Fruit fly (Drosophila melanogaster) whole organism, embryonic: Measurements from ENCODE around the gene cni.
A peak's percentile ranks its signal among the peaks of the same experiment; 100 is the strongest.

Experiments used
- Bdp1 ChIP-seq: fragments of 200-800 bp; sonication (Bioruptor generic); optimal IDR thresholded peaks from 3 replicates; lab custom pipeline; 2016; ENCODE audit warnings: missing biosample characterization, missing genetic modification characterization
- CG10147 ChIP-seq: fragments of 200-800 bp; sonication (Bioruptor generic); optimal IDR thresholded peaks from 2 replicates; lab custom pipeline; 2019; ENCODE audit warnings: missing biosample characterization, mild to moderate bottlenecking, missing genetic modification characterization, moderate library complexity
- CG13775 ChIP-seq: fragments of 200-800 bp; sonication (Bioruptor generic); optimal IDR thresholded peaks from 3 replicates; lab custom pipeline; 2017; ENCODE audit warnings: missing biosample characterization, mild to moderate bottlenecking, missing genetic modification characterization
- CG15514 ChIP-seq: fragments of 200-800 bp; sonication (Bioruptor generic); optimal IDR thresholded peaks from 3 replicates; lab custom pipeline; 2017; ENCODE audit warnings: missing biosample characterization, missing genetic modification characterization, mild to moderate bottlenecking, moderate library complexity, missing genetic modification reagents
- CG17912 ChIP-seq: fragments of 200-800 bp; sonication (Bioruptor generic); optimal IDR thresholded peaks from 2 replicates; lab custom pipeline; 2018; ENCODE audit warnings: missing biosample characterization, mild to moderate bottlenecking, missing genetic modification characterization
- CG18011 ChIP-seq: fragments of 200-800 bp; sonication (Bioruptor generic); optimal IDR thresholded peaks from 2 replicates; lab custom pipeline; 2017; ENCODE audit warnings: missing biosample characterization, missing genetic modification characterization, mild to moderate bottlenecking, moderate library complexity, missing genotype
- CG18476 ChIP-seq: fragments of 200-800 bp; sonication (Bioruptor generic); optimal IDR thresholded peaks from 2 replicates; lab custom pipeline; 2016; ENCODE audit warnings: missing biosample characterization, mild to moderate bottlenecking, missing genetic modification characterization
- CG18599 ChIP-seq: fragments of 200-800 bp; sonication (Bioruptor generic); optimal IDR thresholded peaks from 3 replicates; lab custom pipeline; 2017; ENCODE audit warnings: missing biosample characterization, missing genetic modification characterization, mild to moderate bottlenecking, moderate library complexity, missing genetic modification reagents
- CG18619 ChIP-seq: fragments of 200-800 bp; sonication (Bioruptor generic); optimal IDR thresholded peaks from 3 replicates; lab custom pipeline; 2017; ENCODE audit warnings: missing biosample characterization, mild to moderate bottlenecking, missing genetic modification characterization
- CG2116 ChIP-seq: fragments of 200-800 bp; sonication (Bioruptor generic); optimal IDR thresholded peaks from 3 replicates; lab custom pipeline; 2018; ENCODE audit warnings: missing biosample characterization, mild to moderate bottlenecking, missing genetic modification characterization
- CG3407 ChIP-seq: fragments of 200-800 bp; sonication (Bioruptor generic); optimal IDR thresholded peaks from 2 replicates; lab custom pipeline; 2018; ENCODE audit warnings: missing biosample characterization, mild to moderate bottlenecking, missing genetic modification characterization
- CG4424 ChIP-seq: fragments of 200-800 bp; sonication (Bioruptor generic); optimal IDR thresholded peaks from 3 replicates; lab custom pipeline; 2016; ENCODE audit warnings: missing biosample characterization, missing genetic modification characterization
- CG4854 ChIP-seq: fragments of 200-800 bp; sonication (Bioruptor generic); optimal IDR thresholded peaks from 2 replicates; lab custom pipeline; 2016; ENCODE audit warnings: missing biosample characterization, missing genetic modification characterization, inconsistent platforms
- CG6854 ChIP-seq: fragments of 200-800 bp; sonication (Bioruptor generic); optimal IDR thresholded peaks from 3 replicates; lab custom pipeline; 2017; ENCODE audit warnings: missing biosample characterization, mild to moderate bottlenecking, missing genetic modification characterization
- CG8924 ChIP-seq: fragments of 200-800 bp; optimal IDR thresholded peaks from 3 replicates; lab custom pipeline; 2019; ENCODE audit warnings: missing biosample characterization, mild to moderate bottlenecking, missing genetic modification characterization, moderate library complexity
- CG9437 ChIP-seq: fragments of 200-800 bp; sonication (Bioruptor generic); optimal IDR thresholded peaks from 2 replicates; lab custom pipeline; 2018; ENCODE audit warnings: missing biosample characterization, mild to moderate bottlenecking, missing genetic modification characterization
- CTCF ChIP-seq: fragments of 200-800 bp; sonication (Bioruptor generic); optimal IDR thresholded peaks from 2 replicates; lab custom pipeline; 2017; ENCODE audit warnings: missing biosample characterization, mild to moderate bottlenecking, missing genetic modification characterization, moderate library complexity
- D19B ChIP-seq: fragments of 200-800 bp; sonication (Bioruptor generic); optimal IDR thresholded peaks from 2 replicates; lab custom pipeline; 2017; ENCODE audit warnings: missing biosample characterization, mild to moderate bottlenecking, missing genetic modification characterization
- Fer1 ChIP-seq: fragments of 200-800 bp; sonication (Bioruptor generic); optimal IDR thresholded peaks from 2 replicates; lab custom pipeline; 2017; ENCODE audit warnings: missing biosample characterization, mild to moderate bottlenecking, missing genetic modification characterization
- Gug ChIP-seq: fragments of 200-800 bp; sonication (Bioruptor generic); IDR thresholded peaks from 4 replicates; pipeline ENCODE4 v1.3.6; 2022; ENCODE audit warnings: missing biosample characterization, missing genetic modification characterization
- HHEX ChIP-seq: fragments of 200-800 bp; sonication (Bioruptor generic); optimal IDR thresholded peaks from 3 replicates; lab custom pipeline; 2017; ENCODE audit warnings: missing biosample characterization, mild to moderate bottlenecking, missing genetic modification characterization, missing genetic modification reagents
- HmgZ ChIP-seq: fragments of 200-800 bp; sonication (Bioruptor generic); optimal IDR thresholded peaks from 2 replicates; lab custom pipeline; 2018; ENCODE audit warnings: missing biosample characterization, mild to moderate bottlenecking, missing genetic modification characterization
- Jarid2 ChIP-seq: fragments of 200-800 bp; sonication (Bioruptor generic); optimal IDR thresholded peaks from 3 replicates; lab custom pipeline; 2017; ENCODE audit warnings: mild to moderate bottlenecking, missing biosample characterization, missing genetic modification reagents, missing genetic modification characterization
- Myb ChIP-seq: fragments of 200-800 bp; sonication (Bioruptor generic); optimal IDR thresholded peaks from 2 replicates; lab custom pipeline; 2016; ENCODE audit warnings: missing biosample characterization, missing genetic modification characterization
- Neu2 ChIP-seq: fragments of 200-800 bp; sonication (Bioruptor generic); optimal IDR thresholded peaks from 3 replicates; lab custom pipeline; 2016; ENCODE audit warnings: missing biosample characterization, missing genetic modification characterization, borderline replicate concordance
- Nf-YA ChIP-seq: fragments of 200-800 bp; sonication (Bioruptor generic); IDR thresholded peaks from 2 replicates; pipeline ENCODE4 v1.3.6; 2022; ENCODE audit warnings: missing biosample characterization, missing genetic modification characterization
- Nf-YC ChIP-seq: fragments of 200-800 bp; optimal IDR thresholded peaks from 3 replicates; lab custom pipeline; 2019; ENCODE audit warnings: missing biosample characterization, mild to moderate bottlenecking, missing genetic modification characterization, moderate library complexity
- Sox100B ChIP-seq: fragments of 200-800 bp; sonication (Bioruptor generic); optimal IDR thresholded peaks from 3 replicates; lab custom pipeline; 2018; ENCODE audit warnings: missing biosample characterization, mild to moderate bottlenecking, missing genetic modification characterization
- Spps ChIP-seq: fragments of 200-800 bp; sonication (Bioruptor generic); optimal IDR thresholded peaks from 2 replicates; lab custom pipeline; 2018; ENCODE audit warnings: missing biosample characterization, mild to moderate bottlenecking, missing genetic modification characterization
- Sry-δ ChIP-seq: fragments of 200-800 bp; sonication (Bioruptor generic); optimal IDR thresholded peaks from 2 replicates; lab custom pipeline; 2016; ENCODE audit warnings: missing biosample characterization, missing genetic modification characterization
- bsh ChIP-seq, 2 experiments: fragments of 200-800 bp; sonication (Bioruptor generic); optimal IDR thresholded peaks; 2 replicates each; lab custom pipeline; 2017 to 2018; ENCODE audit warnings: mild to moderate bottlenecking in 2 of 2, missing biosample characterization in 2 of 2, missing genetic modification characterization in 2 of 2, moderate library complexity in 1 of 2
- dati ChIP-seq: fragments of 200-800 bp; sonication (Bioruptor generic); IDR thresholded peaks from 2 replicates; pipeline ENCODE4 v1.3.6; 2022; ENCODE audit warnings: missing biosample characterization, missing genetic modification characterization
- disco-r ChIP-seq: fragments of 200-800 bp; sonication (Bioruptor generic); optimal IDR thresholded peaks from 2 replicates; lab custom pipeline; 2016; ENCODE audit warnings: missing biosample characterization, missing genetic modification characterization
- dmrt99B ChIP-seq: fragments of 200-800 bp; sonication (Bioruptor generic); optimal IDR thresholded peaks from 2 replicates; lab custom pipeline; 2018; ENCODE audit warnings: missing biosample characterization, mild to moderate bottlenecking, missing genetic modification characterization, moderate library complexity
- ems ChIP-seq: fragments of 200-800 bp; sonication (Bioruptor generic); optimal IDR thresholded peaks from 3 replicates; lab custom pipeline; 2016; ENCODE audit warnings: missing biosample characterization, missing genetic modification characterization
- gce ChIP-seq: fragments of 200-800 bp; sonication (Bioruptor generic); IDR thresholded peaks from 3 replicates; pipeline ENCODE4 v1.3.6; 2022; ENCODE audit warnings: missing biosample characterization, missing genetic modification characterization
- ind ChIP-seq: fragments of 200-800 bp; sonication (Bioruptor generic); optimal IDR thresholded peaks from 3 replicates; lab custom pipeline; 2016; ENCODE audit warnings: missing biosample characterization, missing genetic modification characterization
- lab ChIP-seq: fragments of 200-800 bp; sonication (Bioruptor generic); optimal IDR thresholded peaks from 3 replicates; lab custom pipeline; 2017; ENCODE audit warnings: missing biosample characterization, missing genetic modification characterization, mild to moderate bottlenecking, moderate library complexity, missing genetic modification reagents
- lbe ChIP-seq: fragments of 200-800 bp; sonication (Bioruptor generic); optimal IDR thresholded peaks from 2 replicates; lab custom pipeline; 2016; ENCODE audit warnings: missing biosample characterization, mild to moderate bottlenecking, missing genetic modification characterization
- lilli ChIP-seq: fragments of 200-800 bp; sonication (Bioruptor generic); optimal IDR thresholded peaks from 3 replicates; lab custom pipeline; 2016; ENCODE audit warnings: missing biosample characterization, missing genetic modification characterization
- maf-S ChIP-seq: fragments of 200-800 bp; sonication (Bioruptor generic); optimal IDR thresholded peaks from 2 replicates; lab custom pipeline; 2016; ENCODE audit warnings: missing biosample characterization, missing genetic modification characterization
- mirr ChIP-seq: fragments of 200-800 bp; sonication (Bioruptor generic); optimal IDR thresholded peaks from 3 replicates; lab custom pipeline; 2018; ENCODE audit warnings: missing biosample characterization, mild to moderate bottlenecking, missing genetic modification characterization
- pho ChIP-seq: fragments of 200-800 bp; sonication (Bioruptor generic); optimal IDR thresholded peaks from 2 replicates; lab custom pipeline; 2016; ENCODE audit warnings: missing biosample characterization, missing genetic modification characterization
- prd ChIP-seq, 3 experiments: fragments of >200 bp in 2 of 3; fragments of 200-800 bp in 1 of 3; sonication (Bioruptor generic) in 1 of 3; optimal IDR thresholded peaks in 2 of 3; IDR thresholded peaks in 1 of 3; 2 replicates in 2 of 3; 3 replicates in 1 of 3; pipeline versions ENCODE4 v1.3.6 to Lab custom; 2017 to 2022; ENCODE audit warnings: missing biosample characterization in 1 of 3, missing genetic modification characterization in 1 of 3
- seq ChIP-seq: fragments of 200-800 bp; sonication (Bioruptor generic); IDR thresholded peaks from 2 replicates; pipeline ENCODE4 v1.3.6; 2022; ENCODE audit warnings: missing biosample characterization, missing genetic modification characterization
- tx ChIP-seq: fragments of 200-800 bp; sonication (Bioruptor generic); optimal IDR thresholded peaks from 2 replicates; lab custom pipeline; 2016; ENCODE audit warnings: missing biosample characterization, missing genetic modification characterization
- unpg ChIP-seq: fragments of 200-800 bp; sonication (Bioruptor generic); optimal IDR thresholded peaks from 3 replicates; lab custom pipeline; 2018; ENCODE audit warnings: missing biosample characterization, mild to moderate bottlenecking, missing genetic modification characterization, moderate library complexity

cni gene

dm6 chr2L:16284306-16285299 is 25.9 kb downstream of the cni start (continued):
- TF ChIP-seq Sox100B (peak; percentile 25), CG4424 (peak; percentile 39), CG9437 (GFP tag; lab: Kevin White, UChicago) (no peak), Neu2 (GFP tag; lab: Kevin White, UChicago) (no peak), D19B (GFP tag; lab: Kevin White, UChicago) (peak; percentile 46), prd (optimal IDR thresholded peaks at IDR 0.05; lab: Kevin White, UChicago) (no peak), prd (GFP tag; IDR thresholded peaks at IDR 0.05; lab: Robert Waterston, UW) (no peak), gce (GFP tag; lab: Robert Waterston, UW) (no peak), CG8924 (tag; lab: Kevin White, UChicago) (peak; percentile 36), Sry-δ (GFP tag; lab: Kevin White, UChicago) (peak; percentile 17), Gug (GFP tag; lab: Robert Waterston, UW) (0 out of 4 replicates have a peak, but pooled peaks have one; percentile 5), tx (GFP tag; lab: Kevin White, UChicago) (peak; percentile 31), CG10147 (peak; percentile 48), unpg (GFP tag; lab: Kevin White, UChicago) (peak; percentile 51), CG18619 (GFP tag; lab: Kevin White, UChicago) (peak; percentile 23), HHEX (GFP tag; lab: Kevin White, UChicago) (peak; percentile 62), mirr (peak; percentile 52), bsh (GFP tag; optimal IDR thresholded peaks at IDR 0.05; lab: Kevin White, UChicago) (peak; percentile 30 to 33), Bdp1 (no peak), lbe (peak; percentile 64), ems (GFP tag; lab: Kevin White, UChicago) (peak; percentile 24), dati (no peak), CG18476 (peak; percentile 25), CG18011 (GFP tag; lab: Kevin White, UChicago) (peak; percentile 32), HmgZ (tag; lab: Kevin White, UChicago) (no peak), CG4854 (GFP tag; lab: Kevin White, UChicago) (peak; percentile 36), Fer1 (peak; percentile 45), CG15514 (GFP tag; lab: Kevin White, UChicago) (peak; percentile 36), CG6854 (GFP tag; lab: Kevin White, UChicago) (peak; percentile 30), ind (peak; percentile 50), Nf-YC (tag; lab: Kevin White, UChicago) (peak; percentile 1), maf-S (GFP tag; lab: Kevin White, UChicago) (peak; percentile 8), lilli (peak; percentile 64), CG3407 (GFP tag; lab: Kevin White, UChicago) (no peak), Myb (GFP tag; lab: Kevin White, UChicago) (peak; percentile 3), Jarid2 (peak; percentile 30), disco-r (GFP tag; lab: Kevin White, UChicago) (peak; percentile 47), CG18599 (GFP tag; lab: Kevin White, UChicago) (peak; percentile 77), seq (GFP tag; lab: Robert Waterston, UW) (no peak), Spps (tag; lab: Kevin White, UChicago) (no peak), Nf-YA (no peak), CG13775 (peak; percentile 61), pho (GFP tag; lab: Kevin White, UChicago) (peak; percentile 64), dmrt99B (tag; lab: Kevin White, UChicago) (peak; percentile 58), CG17912 (GFP tag; lab: Kevin White, UChicago) (peak; percentile 72), CTCF (no peak), lab (peak; percentile 85), CG2116 (GFP tag; lab: Kevin White, UChicago) (peak; percentile 20)
